Worm (Caenorhabditis elegans) whole organism, L4 larva: ENCODE data around the gene mab-9.

ENCODE experiments used
- attf-4 ChIP-seq: sonication (generic microtip); optimal IDR thresholded peaks from 3 replicates; lab custom pipeline; 2017; ENCODE audit warnings: missing biosample characterization, missing genetic modification characterization
- ceh-82 ChIP-seq: sonication (generic microtip); optimal IDR thresholded peaks from 2 replicates; lab custom pipeline; 2017; ENCODE audit warnings: missing biosample characterization, missing genetic modification characterization
- fkh-10 ChIP-seq: fragments of 150-350 bp; optimal IDR thresholded peaks from 2 replicates; lab custom pipeline; 2014; ENCODE audit warnings: missing biosample characterization, missing genetic modification reagents, missing genetic modification characterization

- TF ChIP-seq fkh-10 (GFP tag; lab: Kevin White, UChicago) = no peak
- TF ChIP-seq attf-4 = no peak
- TF ChIP-seq ceh-82 (tag; lab: Kevin White, UChicago) = no peak
Measured at ce11 chrII:555371-555770, 39.5 kb downstream of the mab-9 start.
